Fruit fly (Drosophila melanogaster) whole organism, wandering third instar larva: Measurements from ENCODE around the gene CG8852.
A peak's percentile ranks its signal among the peaks of the same experiment; 100 is the strongest.

Experiments used
- Dif ChIP-seq: fragments of 200-275, 200-300 bp; sonication (Bioruptor generic); optimal IDR thresholded peaks from 2 replicates; lab custom pipeline; 2018; ENCODE audit warnings: missing biosample characterization, missing genetic modification characterization; ENCODE audit not compliant: partially characterized antibody
- HLH106 ChIP-seq: fragments of 200-800 bp; optimal IDR thresholded peaks from 3 replicates; lab custom pipeline; 2019; ENCODE audit warnings: missing biosample characterization, mild to moderate bottlenecking, missing genetic modification characterization, moderate library complexity
- Hnf4 ChIP-seq: fragments of 200-800 bp; sonication (Bioruptor generic); optimal IDR thresholded peaks from 2 replicates; lab custom pipeline; 2016; ENCODE audit warnings: missing biosample characterization, mild to moderate bottlenecking, missing genetic modification characterization
- Jra ChIP-seq: sonication (Bioruptor generic); optimal IDR thresholded peaks from 2 replicates; lab custom pipeline; 2016; ENCODE audit warnings: missing biosample characterization, missing genetic modification characterization
- Mio ChIP-seq: sonication (Bioruptor generic); optimal IDR thresholded peaks from 2 replicates; lab custom pipeline; 2016; ENCODE audit warnings: missing biosample characterization, missing genetic modification characterization
- br ChIP-seq: fragments of 200-800 bp; sonication (Bioruptor generic); optimal IDR thresholded peaks from 2 replicates; lab custom pipeline; 2016; ENCODE audit warnings: missing biosample characterization, missing genetic modification characterization
- dl ChIP-seq, 2 experiments: fragments of 175-275, 200-275 bp in 1 of 2; fragments of 200-275 bp in 1 of 2; sonication (Bioruptor generic); optimal IDR thresholded peaks; lab custom pipeline; 2018; ENCODE audit warnings: mild to moderate bottlenecking in 2 of 2, missing biosample characterization in 2 of 2, missing genetic modification characterization in 2 of 2, moderate library complexity in 2 of 2; ENCODE audit not compliant: partially characterized antibody in 2 of 2, insufficient read depth in 1 of 2
- fru ChIP-seq: fragments of 200-800 bp; sonication (Bioruptor generic); optimal IDR thresholded peaks from 3 replicates; lab custom pipeline; 2016; ENCODE audit warnings: missing biosample characterization, mild to moderate bottlenecking, missing genetic modification characterization
- usp ChIP-seq: fragments of >200 bp; optimal IDR thresholded peaks from 2 replicates; lab custom pipeline; 2017; ENCODE audit warnings: missing biosample characterization, missing genetic modification characterization

DNA sequence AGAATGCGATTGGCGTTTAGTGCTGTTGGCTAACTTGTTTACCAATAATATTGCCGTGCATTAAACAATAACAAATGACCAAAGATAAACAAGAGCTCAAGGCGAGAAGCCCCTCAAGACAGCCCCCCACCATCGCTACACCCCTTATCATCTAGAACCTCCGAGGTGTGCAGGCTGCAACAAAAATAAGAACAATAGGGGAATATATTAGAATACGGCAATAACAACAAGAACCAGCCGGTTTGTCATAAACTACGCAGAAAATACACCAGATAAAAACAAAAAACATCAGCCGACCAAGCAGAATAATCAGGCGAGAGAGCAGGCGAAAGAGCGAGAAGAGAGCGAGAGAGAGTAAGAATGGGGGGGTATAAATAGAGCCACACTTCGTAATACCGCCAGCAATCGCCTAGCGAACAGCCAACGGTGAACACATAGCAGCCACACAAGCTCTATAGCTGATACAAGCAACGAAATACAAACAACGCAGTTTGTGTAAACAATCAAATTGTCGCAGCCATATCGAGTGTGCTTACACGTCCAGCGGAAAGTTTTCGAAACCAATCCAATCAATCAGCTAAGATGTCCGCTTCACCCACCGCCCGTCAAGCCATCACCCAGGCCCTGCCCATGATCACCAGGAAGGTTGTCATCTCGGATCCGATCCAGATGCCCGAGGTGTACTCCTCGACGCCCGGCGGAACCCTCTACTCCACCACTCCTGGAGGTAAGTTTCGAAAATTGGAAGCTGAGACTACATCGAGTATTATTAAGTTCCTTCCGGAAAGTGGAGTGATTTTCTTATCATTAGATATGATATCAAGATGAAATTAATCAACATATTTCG is 46.7 kb upstream of the CG8852 start, which contains the start of gene Thor:
- peak; percentile 61 for TF ChIP-seq br (GFP tag; lab: Kevin White, UChicago)
- peak; percentile 91 for TF ChIP-seq Dif (GFP tag; lab: Kevin White, UChicago)
- no peak for TF ChIP-seq usp
- peak; percentile 90 for TF ChIP-seq Hnf4 (GFP tag; lab: Kevin White, UChicago)
- peak; percentile 68 to 86 for TF ChIP-seq dl (GFP tag; optimal IDR thresholded peaks at IDR 0.05; lab: Kevin White, UChicago; ENCODE audit: insufficient read depth in 1 of 2, partially characterized antibody in 2 of 2)
- TF ChIP-seq Jra (GFP tag; lab: Kevin White, UChicago), result peak; percentile 12
- TF ChIP-seq HLH106 (tag; lab: Kevin White, UChicago), result no peak
- peak; percentile 72 for TF ChIP-seq fru (GFP tag; lab: Kevin White, UChicago)
- TF ChIP-seq Mio, result no peak
